Worm (Caenorhabditis elegans) whole organism, L3 larva: ENCODE data around the gene F54F11.1.

Experiments used
- nhr-23 ChIP-seq: fragments of 150-350 bp; optimal IDR thresholded peaks from 2 replicates; lab custom pipeline; 2014; ENCODE audit warnings: missing biosample characterization, missing genetic modification reagents, missing genetic modification characterization
- ztf-11 ChIP-seq: fragments of 150-350 bp; optimal IDR thresholded peaks from 2 replicates; lab custom pipeline; 2014; ENCODE audit warnings: missing biosample characterization, missing genetic modification characterization

- TF ChIP-seq ztf-11 (tag; lab: Kevin White, UChicago) = no peak
- TF ChIP-seq nhr-23 = peak; percentile 73
Observed at ce11 chrII:13460592-13461395, 43.0 kb upstream of the F54F11.1 start, which contains the start of gene pqn-27.
